Worm (Caenorhabditis elegans): Measurements from ENCODE around the gene str-187.

The str-187 gene

ce11 chrIV:17259310-17259709, 6.1 kb upstream of the str-187 start, which contains the start of gene phyh-1:
phyh-1 (minus strand) TSS chrIV:17259410.
- no peak for TF ChIP-seq nhr-10 (tag; optimal IDR thresholded peaks at IDR 0.05)
- TF ChIP-seq aly-2 (tag; optimal IDR thresholded peaks at IDR 0.05), result no peak
- TF ChIP-seq gmeb-1 (tag; optimal IDR thresholded peaks at IDR 0.05), result no peak
- TF ChIP-seq unc-39 (tag; optimal IDR thresholded peaks at IDR 0.05), result no peak
- no peak for TF ChIP-seq mbf-1 (tag; optimal IDR thresholded peaks at IDR 0.05)
- TF ChIP-seq zag-1 (tag; optimal IDR thresholded peaks at IDR 0.05), result no peak
- no peak for TF ChIP-seq ama-1 (optimal IDR thresholded peaks at IDR 0.05)
- no peak for TF ChIP-seq elt-3 (tag; optimal IDR thresholded peaks at IDR 0.05)
- no peak for TF ChIP-seq R02D3.7 (tag; optimal IDR thresholded peaks at IDR 0.05)
- TF ChIP-seq F13H6.1 (tag; optimal IDR thresholded peaks at IDR 0.05), result no peak
- TF ChIP-seq nhr-21 (tag; optimal IDR thresholded peaks at IDR 0.05), result no peak
- TF ChIP-seq sem-4 (tag; optimal IDR thresholded peaks at IDR 0.05), result no peak
- TF ChIP-seq ztf-1 (GFP tag; conservative IDR thresholded peaks at IDR 0.05), result no peak
- TF ChIP-seq nhr-129 (tag; optimal IDR thresholded peaks at IDR 0.05), result no peak
- TF ChIP-seq crh-2 (tag; optimal IDR thresholded peaks at IDR 0.05), result no peak
- TF ChIP-seq lin-13 (GFP tag; optimal IDR thresholded peaks at IDR 0.05), result no peak
- no peak for TF ChIP-seq alr-1 (tag; optimal IDR thresholded peaks at IDR 0.05)

ce11 chrIV:17262385-17262784, 3.0 kb upstream of the str-187 start, which contains the start of gene ZK550.6:
ZK550.6 (minus strand) TSS chrIV:17262485.
- TF ChIP-seq mbf-1 (tag; optimal IDR thresholded peaks at IDR 0.05), result no peak
- no peak for TF ChIP-seq nhr-10 (tag; optimal IDR thresholded peaks at IDR 0.05)
- TF ChIP-seq crh-2 (tag; optimal IDR thresholded peaks at IDR 0.05), result no peak
- no peak for TF ChIP-seq R02D3.7 (tag; optimal IDR thresholded peaks at IDR 0.05)
- TF ChIP-seq sem-4 (tag; optimal IDR thresholded peaks at IDR 0.05), result no peak
- no peak for TF ChIP-seq nhr-129 (tag; optimal IDR thresholded peaks at IDR 0.05)
- TF ChIP-seq fos-1 (tag; optimal IDR thresholded peaks at IDR 0.05), result no peak
- TF ChIP-seq ztf-4 (tag; optimal IDR thresholded peaks at IDR 0.05), result no peak
- TF ChIP-seq ceh-16 (tag; optimal IDR thresholded peaks at IDR 0.05), result no peak
- TF ChIP-seq egl-27 (tag; optimal IDR thresholded peaks at IDR 0.05), result no peak
- no peak for TF ChIP-seq nhr-77 (tag; optimal IDR thresholded peaks at IDR 0.05)
- TF ChIP-seq unc-39 (tag; optimal IDR thresholded peaks at IDR 0.05), result no peak
- TF ChIP-seq lin-39 (tag; optimal IDR thresholded peaks at IDR 0.05), result no peak
- TF ChIP-seq ztf-11 (tag; optimal IDR thresholded peaks at IDR 0.05), result no peak
- no peak for TF ChIP-seq mdl-1 (tag; optimal IDR thresholded peaks at IDR 0.05)
- no peak for TF ChIP-seq ama-1 (optimal IDR thresholded peaks at IDR 0.05)
- no peak for TF ChIP-seq nhr-23 (tag; optimal IDR thresholded peaks at IDR 0.05)

ce11 chrIV:17263714-17264113, 1.7 kb upstream of the str-187 start:
- TF ChIP-seq nhr-237 (tag; optimal IDR thresholded peaks at IDR 0.05), result no peak
- TF ChIP-seq nhr-129 (tag; optimal IDR thresholded peaks at IDR 0.05), result peak; percentile 20
- peak; percentile 27 for TF ChIP-seq nhr-25 (tag; optimal IDR thresholded peaks at IDR 0.05)
- TF ChIP-seq unc-39 (tag; optimal IDR thresholded peaks at IDR 0.05), result no peak
- no peak for TF ChIP-seq dmd-4 (tag; optimal IDR thresholded peaks at IDR 0.05)
- TF ChIP-seq gmeb-1 (tag; optimal IDR thresholded peaks at IDR 0.05), result peak; percentile 56
- no peak for TF ChIP-seq ztf-1 (GFP tag; conservative IDR thresholded peaks at IDR 0.05)
- TF ChIP-seq nhr-21 (tag; optimal IDR thresholded peaks at IDR 0.05), result peak; percentile 75
- TF ChIP-seq lin-13 (GFP tag; optimal IDR thresholded peaks at IDR 0.05), result no peak
- peak; percentile 92 for TF ChIP-seq fos-1 (tag; optimal IDR thresholded peaks at IDR 0.05)
- TF ChIP-seq snpc-4 (tag; optimal IDR thresholded peaks at IDR 0.05), result no peak
- TF ChIP-seq R02D3.7 (tag; optimal IDR thresholded peaks at IDR 0.05), result no peak
- no peak for TF ChIP-seq nhr-77 (tag; optimal IDR thresholded peaks at IDR 0.05)
- TF ChIP-seq lin-39 (tag; optimal IDR thresholded peaks at IDR 0.05), result no peak
- no peak for TF ChIP-seq egl-27 (tag; optimal IDR thresholded peaks at IDR 0.05)
- no peak for TF ChIP-seq zag-1 (tag; optimal IDR thresholded peaks at IDR 0.05)
- TF ChIP-seq crh-2 (tag; optimal IDR thresholded peaks at IDR 0.05), result peak; percentile 74
- TF ChIP-seq aly-2 (tag; optimal IDR thresholded peaks at IDR 0.05), result no peak
- no peak for TF ChIP-seq unc-55 (GFP tag; optimal IDR thresholded peaks at IDR 0.05)
- TF ChIP-seq nhr-6 (tag; optimal IDR thresholded peaks at IDR 0.05), result no peak
- peak; percentile 54 for TF ChIP-seq F13H6.1 (tag; optimal IDR thresholded peaks at IDR 0.05)
- peak in 1 of 2 experiments; percentile 6 for TF ChIP-seq lsy-2 (tag; optimal IDR thresholded peaks at IDR 0.05)
- no peak for TF ChIP-seq unc-62 (GFP tag; optimal IDR thresholded peaks at IDR 0.05)
- no peak for TF ChIP-seq nhr-12 (tag; optimal IDR thresholded peaks at IDR 0.05)
- TF ChIP-seq peb-1 (tag; optimal IDR thresholded peaks at IDR 0.05), result no peak
- TF ChIP-seq elt-1 (tag; optimal IDR thresholded peaks at IDR 0.05), result no peak
- no peak for TF ChIP-seq ceh-16 (tag; optimal IDR thresholded peaks at IDR 0.05)
- TF ChIP-seq ama-1 (optimal IDR thresholded peaks at IDR 0.05), result no peak
- no peak for TF ChIP-seq sma-3 (GFP tag; optimal IDR thresholded peaks at IDR 0.05)
- no peak for TF ChIP-seq elt-3 (tag; optimal IDR thresholded peaks at IDR 0.05)
